Worm (Caenorhabditis elegans): ENCODE measurements around the gene C44B11.6.

- TF ChIP-seq C04F5.9 (tag; optimal IDR thresholded peaks at IDR 0.05) (no peak), nhr-12 (tag; optimal IDR thresholded peaks at IDR 0.05) (no peak), zag-1 (tag; optimal IDR thresholded peaks at IDR 0.05) (no peak), ceh-82 (tag; optimal IDR thresholded peaks at IDR 0.05) (no peak), pqm-1 (tag; optimal IDR thresholded peaks at IDR 0.05) (no peak), snpc-4 (tag; optimal IDR thresholded peaks at IDR 0.05) (no peak), lsy-2 (tag; optimal IDR thresholded peaks at IDR 0.05) (no peak), nhr-237 (tag; optimal IDR thresholded peaks at IDR 0.05) (no peak), blmp-1 (tag; optimal IDR thresholded peaks at IDR 0.05) (no peak), dpl-1 (GFP tag; optimal IDR thresholded peaks at IDR 0.05) (no peak), sox-4 (tag; optimal IDR thresholded peaks at IDR 0.05) (no peak), alr-1 (tag; optimal IDR thresholded peaks at IDR 0.05; ENCODE audit: borderline replicate concordance) (no peak)
Measured at ce11 chrIII:3198307-3198706, 45.4 kb downstream of the C44B11.6 start, which contains the start of gene R148.7.

All from whole organism, L1 larva.